Worm (Caenorhabditis elegans): ENCODE data around the gene F23F1.5.
A peak's percentile ranks its signal among the peaks of the same experiment; 100 is the strongest.

F23F1.5 gene

ce11 chrII:44740-45139 is 13.4 kb upstream of the F23F1.5 start, which contains the start of gene rpoa-49:
Gene rpoa-49, plus strand, starts transcription at chrII:45040.
- no peak for TF ChIP-seq tab-1 (GFP tag; IDR thresholded peaks at IDR 0.05)
- no peak for TF ChIP-seq ref-1 (GFP tag; conservative IDR thresholded peaks at IDR 0.05)
- no peak for TF ChIP-seq klf-2 (GFP tag; conservative IDR thresholded peaks at IDR 0.05)
- TF ChIP-seq T22C8.4 (GFP tag; IDR thresholded peaks at IDR 0.05), result no peak
- no peak for TF ChIP-seq flt-1 (GFP tag; IDR thresholded peaks at IDR 0.05)

ce11 chrII:43640-44039 is 12.3 kb upstream of the F23F1.5 start, which contains the start of gene nfyc-1:
Gene nfyc-1, plus strand, starts transcription at chrII:43907.
- no peak for TF ChIP-seq klf-2 (GFP tag; conservative IDR thresholded peaks at IDR 0.05)
- no peak for TF ChIP-seq med-1 (GFP tag; optimal IDR thresholded peaks at IDR 0.05; ENCODE audit: insufficient read depth)
- no peak for TF ChIP-seq flt-1 (GFP tag; IDR thresholded peaks at IDR 0.05)
- no peak for TF ChIP-seq cog-1 (tag; optimal IDR thresholded peaks at IDR 0.05)
- no peak for TF ChIP-seq ztf-29 (GFP tag; IDR thresholded peaks at IDR 0.05)
- TF ChIP-seq T22C8.4 (GFP tag; IDR thresholded peaks at IDR 0.05), result no peak
- no peak for TF ChIP-seq ztf-23 (GFP tag; IDR thresholded peaks at IDR 0.05)
- TF ChIP-seq ref-1 (GFP tag; conservative IDR thresholded peaks at IDR 0.05), result no peak
- no peak for TF ChIP-seq tab-1 (GFP tag; IDR thresholded peaks at IDR 0.05)

- no peak for TF ChIP-seq cog-1 (tag; optimal IDR thresholded peaks at IDR 0.05)
- TF ChIP-seq T22C8.4 (GFP tag; IDR thresholded peaks at IDR 0.05), result no peak
- TF ChIP-seq flt-1 (GFP tag; IDR thresholded peaks at IDR 0.05), result no peak
- no peak for TF ChIP-seq med-1 (GFP tag; optimal IDR thresholded peaks at IDR 0.05; ENCODE audit: insufficient read depth)
- TF ChIP-seq klf-2 (GFP tag; conservative IDR thresholded peaks at IDR 0.05), result no peak
- TF ChIP-seq ref-1 (GFP tag; conservative IDR thresholded peaks at IDR 0.05), result no peak
- no peak for TF ChIP-seq ztf-29 (GFP tag; IDR thresholded peaks at IDR 0.05)
- TF ChIP-seq ztf-23 (GFP tag; IDR thresholded peaks at IDR 0.05), result no peak
Observed at ce11 chrII:41914-42313, 10.5 kb upstream of the F23F1.5 start, which contains the start of gene F23F1.10. Gene F23F1.10, minus strand, starts transcription at chrII:41982.

DNA sequence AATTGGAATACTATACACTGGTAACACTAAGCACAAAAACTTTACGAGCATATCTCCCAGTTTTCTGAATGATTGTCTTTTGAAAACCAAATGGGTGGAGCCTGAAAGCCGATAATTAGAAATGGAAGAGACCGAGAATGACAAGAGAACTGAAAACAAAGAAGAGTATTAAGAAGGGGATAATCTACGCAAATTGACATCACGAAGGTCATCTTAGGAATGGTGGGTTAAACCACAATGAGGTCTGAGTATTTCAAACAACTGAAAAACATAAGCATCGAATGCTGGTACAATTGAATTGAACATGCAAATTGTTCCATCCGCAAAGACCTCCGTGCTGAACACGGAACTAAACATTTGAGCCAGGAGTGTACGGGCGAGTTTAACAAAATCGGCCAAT is 8.1 kb upstream of the F23F1.5 start, which contains the start of gene spp-24:
Gene spp-24 (minus strand): TSS at position 101 of the 400 bp plus-strand sequence.
- TF ChIP-seq ztf-29 (GFP tag; IDR thresholded peaks at IDR 0.05) (no peak), cog-1 (tag; optimal IDR thresholded peaks at IDR 0.05) (no peak), ref-1 (GFP tag; conservative IDR thresholded peaks at IDR 0.05) (no peak), T22C8.4 (GFP tag; IDR thresholded peaks at IDR 0.05) (no peak), flt-1 (GFP tag; IDR thresholded peaks at IDR 0.05) (no peak), klf-2 (GFP tag; conservative IDR thresholded peaks at IDR 0.05) (no peak)

DNA sequence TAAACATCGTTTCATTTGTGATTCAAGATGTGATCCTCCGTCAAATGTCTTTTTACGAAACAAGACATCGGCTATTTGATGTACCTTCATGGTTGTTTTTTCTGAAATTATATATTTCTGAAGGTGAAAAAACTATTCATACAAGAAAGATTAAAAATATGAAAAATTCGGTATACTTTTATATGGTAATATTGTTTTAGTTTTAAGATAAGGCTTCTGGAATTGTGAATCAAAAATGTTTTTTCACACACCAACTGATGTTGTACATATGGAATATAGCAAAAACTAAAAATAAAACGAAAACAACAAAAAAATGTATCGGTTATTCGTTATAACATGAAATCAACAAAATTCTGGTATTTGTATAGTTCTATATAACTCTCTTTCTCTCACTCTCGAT is 5.8 kb upstream of the F23F1.5 start, which contains the start of gene F23F1.6:
Gene F23F1.6 (minus strand): TSS at position 101 of the 400 bp plus-strand sequence.
- no peak for TF ChIP-seq ztf-29 (GFP tag; IDR thresholded peaks at IDR 0.05)

- TF ChIP-seq ztf-23 (GFP tag; IDR thresholded peaks at IDR 0.05) (no peak), flt-1 (GFP tag; IDR thresholded peaks at IDR 0.05) (no peak), tab-1 (GFP tag; IDR thresholded peaks at IDR 0.05) (no peak), ref-1 (GFP tag; conservative IDR thresholded peaks at IDR 0.05) (no peak), klf-2 (GFP tag; conservative IDR thresholded peaks at IDR 0.05) (no peak), ztf-29 (GFP tag; IDR thresholded peaks at IDR 0.05) (no peak), med-1 (GFP tag; optimal IDR thresholded peaks at IDR 0.05; ENCODE audit: insufficient read depth) (no peak), T22C8.4 (GFP tag; IDR thresholded peaks at IDR 0.05) (no peak), cog-1 (tag; optimal IDR thresholded peaks at IDR 0.05) (no peak)
Observed at ce11 chrII:33904-34303, 2.5 kb upstream of the F23F1.5 start, which contains the start of gene F23F1.2. Gene F23F1.2, plus strand, starts transcription at chrII:34204.

DNA sequence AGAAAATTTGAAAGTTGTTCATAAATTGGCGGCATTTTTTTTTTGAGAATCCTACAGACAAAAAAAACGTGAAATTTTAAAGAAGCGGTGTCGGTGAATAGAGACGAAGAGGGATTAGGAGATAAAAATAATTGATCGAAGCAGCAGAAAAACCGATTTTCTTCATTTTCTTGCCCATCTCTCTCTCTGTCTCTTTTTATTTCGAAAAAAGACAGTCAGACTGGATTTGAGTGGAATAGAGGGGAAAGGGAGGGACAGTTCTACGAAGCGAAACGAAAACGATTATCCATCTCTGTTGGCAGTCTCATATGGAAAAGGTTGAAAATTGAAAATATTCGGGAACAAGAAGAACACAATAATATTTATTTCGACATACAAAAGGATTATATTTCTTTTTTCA is 1.8 kb downstream of the F23F1.5 start:
- TF ChIP-seq med-1 (GFP tag; optimal IDR thresholded peaks at IDR 0.05; ENCODE audit: insufficient read depth), result no peak
- no peak for TF ChIP-seq ref-1 (GFP tag; conservative IDR thresholded peaks at IDR 0.05)
- TF ChIP-seq T22C8.4 (GFP tag; IDR thresholded peaks at IDR 0.05), result no peak
- TF ChIP-seq klf-2 (GFP tag; conservative IDR thresholded peaks at IDR 0.05), result no peak
- no peak for TF ChIP-seq tab-1 (GFP tag; IDR thresholded peaks at IDR 0.05)
- no peak for TF ChIP-seq ztf-29 (GFP tag; IDR thresholded peaks at IDR 0.05)
- TF ChIP-seq flt-1 (GFP tag; IDR thresholded peaks at IDR 0.05), result no peak
- TF ChIP-seq ztf-23 (GFP tag; IDR thresholded peaks at IDR 0.05), result no peak

- TF ChIP-seq T22C8.4 (GFP tag; IDR thresholded peaks at IDR 0.05), result no peak
- no peak for TF ChIP-seq med-1 (GFP tag; optimal IDR thresholded peaks at IDR 0.05; ENCODE audit: insufficient read depth)
Observed at ce11 chrII:28283-28682, 3.1 kb downstream of the F23F1.5 start, which contains the start of gene F23F1.4. Gene F23F1.4, minus strand, starts transcription at chrII:28423.

DNA sequence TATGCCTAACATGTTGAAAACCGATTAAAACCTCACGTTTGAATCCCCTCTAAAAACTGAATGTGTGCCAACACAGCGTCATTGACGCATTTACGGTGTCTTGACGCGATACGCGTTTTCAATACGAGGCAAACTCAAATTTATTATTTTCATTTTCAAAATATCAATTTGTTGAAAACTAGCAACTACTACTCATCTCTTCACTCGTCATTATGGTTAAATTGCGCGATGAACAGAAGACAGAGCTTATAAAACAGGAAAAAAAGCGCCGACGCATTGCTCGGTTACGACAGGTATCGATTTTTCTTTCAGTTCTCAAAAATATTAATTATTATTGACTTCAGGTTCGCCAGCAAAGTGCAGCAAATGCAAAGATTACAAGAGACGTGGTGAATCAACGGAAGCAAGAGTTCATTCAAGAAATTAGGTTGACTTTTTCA is 6.8 kb downstream of the F23F1.5 start, which contains the start of gene enee-1:
Gene enee-1 (plus strand): TSS at position 108 of the 440 bp plus-strand sequence.
- TF ChIP-seq ztf-23 (GFP tag; IDR thresholded peaks at IDR 0.05), result 0 out of 2 replicates have a peak, but pooled peaks have one; percentile 56
- no peak for TF ChIP-seq med-1 (GFP tag; optimal IDR thresholded peaks at IDR 0.05; ENCODE audit: insufficient read depth)
- peak; percentile 26 for TF ChIP-seq cog-1 (tag; optimal IDR thresholded peaks at IDR 0.05)
- no peak for TF ChIP-seq tab-1 (GFP tag; IDR thresholded peaks at IDR 0.05)

DNA sequence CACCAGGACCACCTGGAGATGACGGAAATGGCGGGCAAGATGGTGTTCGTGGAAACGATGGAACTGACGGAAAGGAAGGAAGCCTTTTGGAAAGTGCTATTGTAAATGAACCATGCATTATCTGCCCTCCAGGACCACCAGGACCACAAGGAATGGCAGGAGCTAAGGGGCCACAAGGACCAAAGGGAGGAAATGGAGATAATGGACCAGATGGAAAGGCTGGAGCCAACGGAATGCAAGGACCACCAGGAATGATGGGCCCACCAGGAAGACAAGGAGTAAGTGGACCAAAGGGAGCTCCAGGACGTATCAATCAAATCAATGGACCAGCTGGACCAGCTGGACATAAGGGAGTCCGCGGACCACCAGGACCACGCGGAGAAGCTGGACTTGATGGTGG is 7.6 kb downstream of the F23F1.5 start:
- TF ChIP-seq flt-1 (GFP tag; IDR thresholded peaks at IDR 0.05) (no peak), ref-1 (GFP tag; conservative IDR thresholded peaks at IDR 0.05) (no peak), ztf-23 (GFP tag; IDR thresholded peaks at IDR 0.05) (no peak), tab-1 (GFP tag; IDR thresholded peaks at IDR 0.05) (no peak), cog-1 (tag; optimal IDR thresholded peaks at IDR 0.05) (no peak), ztf-29 (GFP tag; IDR thresholded peaks at IDR 0.05) (no peak), klf-2 (GFP tag; conservative IDR thresholded peaks at IDR 0.05) (no peak), T22C8.4 (GFP tag; IDR thresholded peaks at IDR 0.05) (no peak), med-1 (GFP tag; optimal IDR thresholded peaks at IDR 0.05; ENCODE audit: insufficient read depth) (no peak)

- TF ChIP-seq med-1 (GFP tag; optimal IDR thresholded peaks at IDR 0.05; ENCODE audit: insufficient read depth), result no peak
- no peak for TF ChIP-seq ztf-29 (GFP tag; IDR thresholded peaks at IDR 0.05)
- TF ChIP-seq T22C8.4 (GFP tag; IDR thresholded peaks at IDR 0.05), result no peak
- no peak for TF ChIP-seq tab-1 (GFP tag; IDR thresholded peaks at IDR 0.05)
Observed at ce11 chrII:23025-23424, 8.4 kb downstream of the F23F1.5 start, which contains the start of gene sqt-2. Gene sqt-2, plus strand, starts transcription at chrII:23325.

Data from whole organism, midembryonic.